Worm (Caenorhabditis elegans): ENCODE results near the gene mrpl-40.
A peak's percentile ranks its signal among the peaks of the same experiment; 100 is the strongest.

The mrpl-40 gene

ce11 chrIII:87183-87582 is at the start of gene mrpl-40, which contains the start of gene F54C4.4:
mrpl-40 (plus strand) TSS chrIII:87559.
F54C4.4 (minus strand) TSS chrIII:87381.
- TF ChIP-seq ztf-11 (tag; optimal IDR thresholded peaks at IDR 0.05): no peak
- no peak for TF ChIP-seq ama-1 (optimal IDR thresholded peaks at IDR 0.05)
- no peak for TF ChIP-seq peb-1 (tag; optimal IDR thresholded peaks at IDR 0.05)
- no peak for TF ChIP-seq mbf-1 (tag; optimal IDR thresholded peaks at IDR 0.05)
- no peak for TF ChIP-seq nhr-11 (tag; optimal IDR thresholded peaks at IDR 0.05)
- TF ChIP-seq nhr-23 (tag; optimal IDR thresholded peaks at IDR 0.05): no peak
- TF ChIP-seq crh-2 (tag; optimal IDR thresholded peaks at IDR 0.05): peak; percentile 64
- TF ChIP-seq R02D3.7 (tag; optimal IDR thresholded peaks at IDR 0.05): peak; percentile 94
- no peak for TF ChIP-seq sem-4 (tag; optimal IDR thresholded peaks at IDR 0.05)
- no peak for TF ChIP-seq aly-2 (tag; optimal IDR thresholded peaks at IDR 0.05)
- TF ChIP-seq sma-3 (GFP tag; optimal IDR thresholded peaks at IDR 0.05): peak; percentile 75
- TF ChIP-seq alr-1 (tag; optimal IDR thresholded peaks at IDR 0.05): no peak
- TF ChIP-seq lin-11 (tag; optimal IDR thresholded peaks at IDR 0.05): peak; percentile 20
- TF ChIP-seq skn-1 (tag; optimal IDR thresholded peaks at IDR 0.05): no peak
- peak; percentile 33 for TF ChIP-seq fos-1 (tag; optimal IDR thresholded peaks at IDR 0.05)
- peak; percentile 73 for TF ChIP-seq C34F6.9 (tag; optimal IDR thresholded peaks at IDR 0.05)
- no peak for TF ChIP-seq nhr-237 (tag; optimal IDR thresholded peaks at IDR 0.05)
- TF ChIP-seq nhr-6 (tag; optimal IDR thresholded peaks at IDR 0.05): no peak
- TF ChIP-seq elt-3 (tag; optimal IDR thresholded peaks at IDR 0.05): no peak
- peak; percentile 21 for TF ChIP-seq snpc-4 (tag; optimal IDR thresholded peaks at IDR 0.05)
- no peak for TF ChIP-seq ZK546.5 (tag; optimal IDR thresholded peaks at IDR 0.05)
- TF ChIP-seq ceh-16 (tag; optimal IDR thresholded peaks at IDR 0.05): peak; percentile 43
- TF ChIP-seq nhr-25 (tag; optimal IDR thresholded peaks at IDR 0.05): peak; percentile 37
- peak; percentile 33 for TF ChIP-seq mab-5 (tag; optimal IDR thresholded peaks at IDR 0.05)
- peak; percentile 53 for TF ChIP-seq egl-27 (tag; optimal IDR thresholded peaks at IDR 0.05)
- peak; percentile 56 to 82 for TF ChIP-seq lsy-2 (tag; optimal IDR thresholded peaks at IDR 0.05)
- TF ChIP-seq lin-13 (GFP tag; optimal IDR thresholded peaks at IDR 0.05): peak; percentile 80
- TF ChIP-seq mdl-1 (tag; optimal IDR thresholded peaks at IDR 0.05): no peak
- no peak for TF ChIP-seq ceh-82 (tag; optimal IDR thresholded peaks at IDR 0.05)
- peak; percentile 49 for TF ChIP-seq nhr-21 (tag; optimal IDR thresholded peaks at IDR 0.05)
- TF ChIP-seq ztf-1 (GFP tag; conservative IDR thresholded peaks at IDR 0.05): no peak
- no peak for TF ChIP-seq nhr-77 (tag; optimal IDR thresholded peaks at IDR 0.05)
- no peak for TF ChIP-seq elt-1 (tag; optimal IDR thresholded peaks at IDR 0.05)
- no peak for TF ChIP-seq unc-39 (tag; optimal IDR thresholded peaks at IDR 0.05)
- TF ChIP-seq Y55F3AM.14 (GFP tag; optimal IDR thresholded peaks at IDR 0.05): no peak
- peak; percentile 54 for TF ChIP-seq nhr-129 (tag; optimal IDR thresholded peaks at IDR 0.05)
- TF ChIP-seq sma-9 (GFP tag; optimal IDR thresholded peaks at IDR 0.05): peak; percentile 16
- TF ChIP-seq sma-9 (tag; optimal IDR thresholded peaks at IDR 0.05): no peak
- peak; percentile 73 for TF ChIP-seq gmeb-1 (tag; optimal IDR thresholded peaks at IDR 0.05)
- no peak for TF ChIP-seq unc-62 (GFP tag; optimal IDR thresholded peaks at IDR 0.05)
- no peak for TF ChIP-seq nhr-12 (tag; optimal IDR thresholded peaks at IDR 0.05)
- no peak for TF ChIP-seq lin-39 (tag; optimal IDR thresholded peaks at IDR 0.05)
- peak; percentile 56 for TF ChIP-seq F13H6.1 (tag; optimal IDR thresholded peaks at IDR 0.05)
- TF ChIP-seq blmp-1 (tag; optimal IDR thresholded peaks at IDR 0.05; ENCODE audit: insufficient read depth): peak; percentile 8
- no peak for TF ChIP-seq zag-1 (tag; optimal IDR thresholded peaks at IDR 0.05)
- TF ChIP-seq dmd-4 (tag; optimal IDR thresholded peaks at IDR 0.05): no peak
- peak; percentile 81 for TF ChIP-seq unc-55 (GFP tag; optimal IDR thresholded peaks at IDR 0.05)
- TF ChIP-seq nhr-10 (tag; optimal IDR thresholded peaks at IDR 0.05): no peak
- TF ChIP-seq ztf-4 (tag; optimal IDR thresholded peaks at IDR 0.05): no peak
